Fruit fly (Drosophila melanogaster) whole organism, embryonic: ENCODE data around the gene Paris.

Source experiments
- Ada2b ChIP-seq: fragments of 200-800 bp; sonication (Bioruptor generic); IDR thresholded peaks from 2 replicates; pipeline ENCODE4 v1.3.6; 2022; ENCODE audit warnings: missing biosample characterization, missing genetic modification characterization
- B-H2 ChIP-seq: fragments of 200-800 bp; sonication (Bioruptor generic); optimal IDR thresholded peaks from 2 replicates; lab custom pipeline; 2018; ENCODE audit warnings: missing biosample characterization, mild to moderate bottlenecking, missing genetic modification characterization
- Bgb ChIP-seq: fragments of 200-800 bp; sonication (Bioruptor generic); IDR thresholded peaks from 2 replicates; pipeline ENCODE4 v1.3.6; 2022; ENCODE audit warnings: missing biosample characterization, missing genetic modification characterization; ENCODE audit not compliant: partially characterized antibody
- CG12071 ChIP-seq: fragments of 200-800 bp; sonication (Bioruptor generic); optimal IDR thresholded peaks from 3 replicates; lab custom pipeline; 2018; ENCODE audit warnings: missing biosample characterization, mild to moderate bottlenecking, missing genetic modification characterization
- CG14667 ChIP-seq: fragments of 200-800 bp; sonication (Bioruptor generic); IDR thresholded peaks from 2 replicates; pipeline ENCODE4 v1.3.6; 2022; ENCODE audit warnings: missing biosample characterization, missing genetic modification characterization
- CG15601 ChIP-seq: fragments of 200-800 bp; sonication (Bioruptor generic); optimal IDR thresholded peaks from 3 replicates; lab custom pipeline; 2019; ENCODE audit warnings: missing biosample characterization, mild to moderate bottlenecking, missing genetic modification characterization, moderate library complexity
- CG17829 ChIP-seq: fragments of 200-800 bp; optimal IDR thresholded peaks from 2 replicates; lab custom pipeline; 2019; ENCODE audit warnings: missing biosample characterization, mild to moderate bottlenecking, missing genetic modification characterization, moderate library complexity
- CG17912 ChIP-seq: fragments of 200-800 bp; sonication (Bioruptor generic); optimal IDR thresholded peaks from 2 replicates; lab custom pipeline; 2018; ENCODE audit warnings: missing biosample characterization, mild to moderate bottlenecking, missing genetic modification characterization
- CG30020 ChIP-seq: fragments of 200-800 bp; optimal IDR thresholded peaks from 2 replicates; lab custom pipeline; 2019; ENCODE audit warnings: missing biosample characterization, mild to moderate bottlenecking, missing genetic modification characterization, moderate library complexity
- CG32767 ChIP-seq: fragments of 200-800 bp; sonication (Bioruptor generic); IDR thresholded peaks from 2 replicates; pipeline ENCODE4 v1.3.6; 2022; ENCODE audit warnings: missing biosample characterization, missing genetic modification characterization
- CG4730 ChIP-seq: fragments of 200-800 bp; sonication (Bioruptor generic); IDR thresholded peaks from 2 replicates; pipeline ENCODE4 v1.3.6; 2022; ENCODE audit warnings: missing biosample characterization, missing genetic modification characterization
- CG6791 ChIP-seq: fragments of 200-800 bp; sonication (Bioruptor generic); IDR thresholded peaks from 3 replicates; pipeline ENCODE4 v1.3.6; 2022; ENCODE audit warnings: missing biosample characterization, missing genetic modification characterization; ENCODE audit not compliant: partially characterized antibody
- CG7556 ChIP-seq: fragments of 200-800 bp; sonication (Bioruptor generic); optimal IDR thresholded peaks from 2 replicates; lab custom pipeline; 2017; ENCODE audit warnings: missing biosample characterization, mild to moderate bottlenecking, missing genetic modification characterization
- CG9797 ChIP-seq: fragments of 200-800 bp; sonication (Bioruptor generic); optimal IDR thresholded peaks from 3 replicates; lab custom pipeline; 2018; ENCODE audit warnings: missing biosample characterization, mild to moderate bottlenecking, missing genetic modification characterization
- Dek ChIP-seq: fragments of 200-800 bp; sonication (Bioruptor generic); optimal IDR thresholded peaks from 3 replicates; lab custom pipeline; 2019; ENCODE audit warnings: missing biosample characterization, mild to moderate bottlenecking, missing genetic modification characterization, moderate library complexity
- Gsc ChIP-seq: fragments of 200-800 bp; sonication (Bioruptor generic); IDR thresholded peaks from 2 replicates; pipeline ENCODE4 v1.3.6; 2022; ENCODE audit warnings: missing biosample characterization, missing genetic modification characterization
- HLH4C ChIP-seq: fragments of 200-800 bp; sonication (Bioruptor generic); IDR thresholded peaks from 3 replicates; pipeline ENCODE4 v1.3.6; 2022; ENCODE audit warnings: missing biosample characterization, missing genetic modification characterization; ENCODE audit not compliant: partially characterized antibody
- HLH54F ChIP-seq: fragments of 200-800 bp; sonication (Bioruptor generic); optimal IDR thresholded peaks from 3 replicates; lab custom pipeline; 2016; ENCODE audit warnings: missing biosample characterization, missing genetic modification characterization
- HmgZ ChIP-seq: fragments of 200-800 bp; sonication (Bioruptor generic); optimal IDR thresholded peaks from 2 replicates; lab custom pipeline; 2018; ENCODE audit warnings: missing biosample characterization, mild to moderate bottlenecking, missing genetic modification characterization
- Hmr ChIP-seq: fragments of 200-800 bp; sonication (Bioruptor generic); optimal IDR thresholded peaks from 3 replicates; lab custom pipeline; 2017; ENCODE audit warnings: mild to moderate bottlenecking, missing biosample characterization, missing genetic modification reagents, missing genetic modification characterization
- Mad ChIP-seq: fragments of 200-800 bp; sonication (Bioruptor generic); optimal IDR thresholded peaks from 2 replicates; lab custom pipeline; 2016; ENCODE audit warnings: missing biosample characterization, missing genetic modification characterization
- Myb ChIP-seq: fragments of 200-800 bp; sonication (Bioruptor generic); optimal IDR thresholded peaks from 2 replicates; lab custom pipeline; 2016; ENCODE audit warnings: missing biosample characterization, missing genetic modification characterization
- Nf-YC ChIP-seq: fragments of 200-800 bp; optimal IDR thresholded peaks from 3 replicates; lab custom pipeline; 2019; ENCODE audit warnings: missing biosample characterization, mild to moderate bottlenecking, missing genetic modification characterization, moderate library complexity
- Oaz ChIP-seq: fragments of 200-800 bp; sonication (Bioruptor generic); IDR thresholded peaks from 2 replicates; pipeline ENCODE4 v1.3.6; 2022; ENCODE audit warnings: missing biosample characterization, missing genetic modification characterization
- Pdp1 ChIP-seq, 2 experiments: fragments of 200-800 bp; sonication (Bioruptor generic); optimal IDR thresholded peaks; 3 replicates each; lab custom pipeline; 2016; ENCODE audit warnings: missing biosample characterization in 2 of 2, missing genetic modification characterization in 2 of 2, mild to moderate bottlenecking in 1 of 2, moderate library complexity in 1 of 2
- Scr ChIP-seq: fragments of 200-800 bp; sonication (Bioruptor generic); IDR thresholded peaks from 2 replicates; pipeline ENCODE4 v1.3.6; 2022; ENCODE audit warnings: missing biosample characterization, missing genetic modification characterization; ENCODE audit not compliant: partially characterized antibody
- Sin3A ChIP-seq: fragments of >200 bp; optimal IDR thresholded peaks from 2 replicates; lab custom pipeline; 2018
- Spps ChIP-seq: fragments of 200-800 bp; sonication (Bioruptor generic); optimal IDR thresholded peaks from 2 replicates; lab custom pipeline; 2018; ENCODE audit warnings: missing biosample characterization, mild to moderate bottlenecking, missing genetic modification characterization
- Sry-δ ChIP-seq: fragments of 200-800 bp; sonication (Bioruptor generic); optimal IDR thresholded peaks from 2 replicates; lab custom pipeline; 2016; ENCODE audit warnings: missing biosample characterization, missing genetic modification characterization
- YL-1 ChIP-seq: fragments of 200-800 bp; sonication (Bioruptor generic); optimal IDR thresholded peaks from 3 replicates; lab custom pipeline; 2017; ENCODE audit warnings: missing biosample characterization, mild to moderate bottlenecking, missing genetic modification characterization
- al ChIP-seq: fragments of 200-800 bp; sonication (Bioruptor generic); IDR thresholded peaks from 2 replicates; pipeline ENCODE4 v1.3.6; 2022; ENCODE audit warnings: missing biosample characterization, missing genetic modification characterization
- amos ChIP-seq: fragments of 200-800 bp; sonication (Bioruptor generic); IDR thresholded peaks from 2 replicates; pipeline ENCODE4 v1.3.6; 2022; ENCODE audit warnings: missing biosample characterization, missing genetic modification characterization; ENCODE audit not compliant: partially characterized antibody
- cg ChIP-seq: fragments of 200-800 bp; sonication (Bioruptor generic); optimal IDR thresholded peaks from 3 replicates; lab custom pipeline; 2019; ENCODE audit warnings: missing biosample characterization, mild to moderate bottlenecking, missing genetic modification characterization, moderate library complexity
- chinmo ChIP-seq: fragments of 200-800 bp; sonication (Bioruptor generic); IDR thresholded peaks from 4 replicates; pipeline ENCODE4 v1.3.6; 2022; ENCODE audit warnings: missing biosample characterization, missing genetic modification characterization; ENCODE audit not compliant: partially characterized antibody
- crc ChIP-seq: fragments of 200-800 bp; sonication (Bioruptor generic); optimal IDR thresholded peaks from 2 replicates; lab custom pipeline; 2016; ENCODE audit warnings: missing biosample characterization, missing genetic modification characterization
- emc ChIP-seq: fragments of 200-800 bp; sonication (Bioruptor generic); optimal IDR thresholded peaks from 2 replicates; lab custom pipeline; 2016; ENCODE audit warnings: missing biosample characterization, missing genetic modification characterization
- exex ChIP-seq: fragments of 200-800 bp; sonication (Bioruptor generic); optimal IDR thresholded peaks from 4 replicates; lab custom pipeline; 2018; ENCODE audit warnings: missing biosample characterization, mild to moderate bottlenecking, missing genetic modification characterization, moderate library complexity
- gfzf ChIP-seq: fragments of 200-800 bp; sonication (Bioruptor generic); optimal IDR thresholded peaks from 2 replicates; lab custom pipeline; 2016; ENCODE audit warnings: missing biosample characterization, mild to moderate bottlenecking, missing genetic modification characterization, moderate library complexity
- grau ChIP-seq: fragments of 200-800 bp; optimal IDR thresholded peaks from 3 replicates; lab custom pipeline; 2019; ENCODE audit warnings: missing biosample characterization, mild to moderate bottlenecking, missing genetic modification characterization, moderate library complexity
- hbn ChIP-seq: fragments of 200-800 bp; sonication (Bioruptor generic); IDR thresholded peaks from 2 replicates; pipeline ENCODE4 v1.3.6; 2022; ENCODE audit warnings: missing biosample characterization, missing genetic modification characterization; ENCODE audit not compliant: partially characterized antibody
- nerfin-2 ChIP-seq: fragments of 200-800 bp; sonication (Bioruptor generic); IDR thresholded peaks from 2 replicates; pipeline ENCODE4 v1.3.6; 2022; ENCODE audit warnings: missing biosample characterization, missing genetic modification characterization; ENCODE audit not compliant: partially characterized antibody
- ranshi ChIP-seq: fragments of 200-800 bp; sonication (Bioruptor generic); IDR thresholded peaks from 2 replicates; pipeline ENCODE4 v1.3.6; 2022; ENCODE audit warnings: missing biosample characterization, missing genetic modification characterization
- sc ChIP-seq, 3 experiments: fragments of >200 bp in 2 of 3; fragments of 200-800 bp in 1 of 3; sonication (Bioruptor generic) in 1 of 3; optimal IDR thresholded peaks; 2 replicates in 2 of 3; 3 replicates in 1 of 3; lab custom pipeline; 2017; ENCODE audit warnings: mild to moderate bottlenecking in 1 of 3, missing biosample characterization in 1 of 3, missing genetic modification characterization in 1 of 3, missing genetic modification reagents in 1 of 3
- sd ChIP-seq: fragments of 200-800 bp; sonication (Bioruptor generic); optimal IDR thresholded peaks from 3 replicates; lab custom pipeline; 2018; ENCODE audit warnings: missing biosample characterization, mild to moderate bottlenecking, missing genetic modification characterization, moderate library complexity
- sima ChIP-seq: fragments of 200-800 bp; sonication (Bioruptor generic); optimal IDR thresholded peaks from 2 replicates; lab custom pipeline; 2016; ENCODE audit warnings: missing biosample characterization, missing genetic modification characterization
- sna ChIP-seq: fragments of 200-800 bp; sonication (Bioruptor generic); IDR thresholded peaks from 2 replicates; pipeline ENCODE4 v1.3.6; 2022; ENCODE audit warnings: missing biosample characterization, missing genetic modification characterization; ENCODE audit not compliant: partially characterized antibody
- stwl ChIP-seq: fragments of 200-800 bp; sonication (Bioruptor generic); optimal IDR thresholded peaks from 3 replicates; lab custom pipeline; 2018; ENCODE audit warnings: missing biosample characterization, mild to moderate bottlenecking, missing genetic modification characterization, moderate library complexity
- ttk ChIP-seq: fragments of 200-800 bp; sonication (Bioruptor generic); IDR thresholded peaks from 2 replicates; pipeline ENCODE4 v2.1.2; 2022; ENCODE audit warnings: missing biosample characterization, missing genetic modification characterization
- unc-4 ChIP-seq: fragments of 200-800 bp; sonication (Bioruptor generic); IDR thresholded peaks from 2 replicates; pipeline ENCODE4 v1.3.6; 2022; ENCODE audit warnings: missing biosample characterization, missing genetic modification characterization; ENCODE audit not compliant: partially characterized antibody
- vfl ChIP-seq: fragments of 200-800 bp; sonication (Bioruptor generic); optimal IDR thresholded peaks from 2 replicates; lab custom pipeline; 2016; ENCODE audit warnings: missing biosample characterization, missing genetic modification characterization
- zen ChIP-seq: fragments of 200-800 bp; sonication (Bioruptor generic); optimal IDR thresholded peaks from 3 replicates; lab custom pipeline; 2018; ENCODE audit warnings: missing biosample characterization, mild to moderate bottlenecking, missing genetic modification characterization, moderate library complexity

The Paris gene

DNA sequence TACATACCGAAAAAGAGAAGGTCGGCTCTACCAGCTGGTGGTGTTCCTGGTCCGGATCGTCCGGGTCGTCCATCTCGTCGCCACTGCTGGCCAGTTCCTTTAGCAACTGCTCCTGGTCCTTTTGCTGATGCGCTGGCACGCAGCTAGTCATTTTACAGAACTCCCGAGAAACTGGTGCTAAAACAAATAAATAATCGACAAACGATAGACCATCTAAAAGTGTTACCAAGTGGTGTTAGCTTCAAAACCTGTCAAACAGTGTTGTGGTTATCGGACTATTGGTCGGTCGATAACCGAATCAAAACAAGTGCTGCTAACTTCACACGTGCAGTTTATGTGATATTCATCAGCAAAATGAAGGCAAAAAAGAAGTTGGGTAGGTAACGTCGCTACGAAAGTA is 19.0 kb upstream of the Paris start, which contains the start of the genes morgue and Elp3 (continued):
- TF ChIP-seq CG6791 = peak; percentile 77
- TF ChIP-seq Pdp1 (GFP tag; optimal IDR thresholded peaks at IDR 0.05; lab: Kevin White, UChicago) = peak in 1 of 2 experiments; percentile 30
- TF ChIP-seq cg = no peak
- peak; percentile 6 for TF ChIP-seq B-H2 (GFP tag; lab: Kevin White, UChicago)
- peak; percentile 15 for TF ChIP-seq Nf-YC (tag; lab: Kevin White, UChicago)
- TF ChIP-seq sna (GFP tag; lab: Robert Waterston, UW) = peak; percentile 68
- TF ChIP-seq CG17912 (GFP tag; lab: Kevin White, UChicago) = no peak
- TF ChIP-seq HLH4C (GFP tag; lab: Robert Waterston, UW) = peak; percentile 87
- peak; percentile 68; the same call in 1 of the 2 replicates for TF ChIP-seq amos (GFP tag; lab: Robert Waterston, UW)
- peak; percentile 56 for TF ChIP-seq unc-4 (GFP tag; lab: Robert Waterston, UW)
- TF ChIP-seq CG15601 (tag; lab: Kevin White, UChicago) = no peak
- TF ChIP-seq CG14667 = no peak
- peak; percentile 34 for TF ChIP-seq Myb (GFP tag; lab: Kevin White, UChicago)
- peak; percentile 53 for TF ChIP-seq Sin3A
- peak; percentile 88 for TF ChIP-seq stwl (tag; lab: Kevin White, UChicago)
- no peak for TF ChIP-seq exex (tag; lab: Kevin White, UChicago)
- TF ChIP-seq CG32767 (GFP tag; lab: Robert Waterston, UW) = peak; percentile 22; the same call in 1 of the 2 replicates
- TF ChIP-seq HmgZ (tag; lab: Kevin White, UChicago) = peak; percentile 26
- TF ChIP-seq emc = no peak
- peak; percentile 49 for TF ChIP-seq CG17829
- no peak for TF ChIP-seq sc (optimal IDR thresholded peaks at IDR 0.05; lab: Kevin White, UChicago)
- no peak for TF ChIP-seq sc (GFP tag; optimal IDR thresholded peaks at IDR 0.05; lab: Kevin White, UChicago)
- TF ChIP-seq crc = no peak
- peak; percentile 61 for TF ChIP-seq Sry-δ (GFP tag; lab: Kevin White, UChicago)
- TF ChIP-seq ranshi (GFP tag; lab: Robert Waterston, UW) = no peak
- TF ChIP-seq YL-1 (GFP tag; lab: Kevin White, UChicago) = peak; percentile 89
- TF ChIP-seq grau (tag; lab: Kevin White, UChicago) = peak; percentile 14
- TF ChIP-seq CG9797 (GFP tag; lab: Kevin White, UChicago) = peak; percentile 71
- TF ChIP-seq Bgb (GFP tag; lab: Robert Waterston, UW) = peak; percentile 82
- TF ChIP-seq Ada2b = no peak
- no peak for TF ChIP-seq al
- peak; percentile 70 for TF ChIP-seq Scr (GFP tag; lab: Robert Waterston, UW)
- peak; percentile 25 for TF ChIP-seq CG30020
- TF ChIP-seq gfzf (GFP tag; lab: Kevin White, UChicago) = peak; percentile 81
- TF ChIP-seq chinmo = 0 out of 4 replicates have a peak, but pooled peaks have one; percentile 61
- peak; percentile 82 for TF ChIP-seq nerfin-2

DNA sequence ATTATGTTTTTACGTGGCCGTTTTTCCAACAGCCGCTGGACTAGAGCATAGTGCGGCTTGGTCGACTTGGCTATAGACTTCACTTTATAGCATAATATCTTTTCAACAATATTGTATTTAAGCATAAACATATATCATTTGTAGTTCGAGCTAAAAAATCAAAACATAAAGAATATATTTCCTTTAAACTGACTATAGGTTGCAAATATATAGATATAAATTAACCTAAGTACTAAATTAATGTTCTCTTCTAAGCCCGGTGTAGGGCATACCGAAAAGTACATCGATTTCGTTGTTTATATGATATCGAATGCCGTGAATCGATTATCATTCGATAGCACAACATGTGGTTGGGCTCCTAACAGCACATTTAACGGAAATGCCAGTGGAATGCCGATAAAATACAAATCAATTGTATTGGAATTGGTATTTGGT is 14.8 kb upstream of the Paris start, which contains the start of gene MFS18:
Gene MFS18 (minus strand): TSS at position 54 of the 435 bp plus-strand sequence.
- TF ChIP-seq Gsc (GFP tag; lab: Robert Waterston, UW) = peak; percentile 97
- peak; percentile 97 for TF ChIP-seq CG7556 (GFP tag; lab: Kevin White, UChicago)
- peak; percentile 100 for TF ChIP-seq Spps (tag; lab: Kevin White, UChicago)
- peak; percentile 92 for TF ChIP-seq Dek (tag; lab: Kevin White, UChicago)
- TF ChIP-seq gfzf (GFP tag; lab: Kevin White, UChicago) = peak; percentile 30
- TF ChIP-seq ttk = peak; percentile 99
- TF ChIP-seq Hmr (GFP tag; lab: Kevin White, UChicago) = peak; percentile 97
- TF ChIP-seq sima (GFP tag; lab: Kevin White, UChicago) = peak; percentile 14
- TF ChIP-seq Oaz = peak; percentile 97
- TF ChIP-seq vfl = peak; percentile 92
- peak; percentile 99 for TF ChIP-seq zen
- TF ChIP-seq Mad (GFP tag; lab: Kevin White, UChicago) = peak; percentile 90
- TF ChIP-seq CG4730 = peak; percentile 99
- peak; percentile 88 for TF ChIP-seq HLH54F (GFP tag; lab: Kevin White, UChicago)
- peak; percentile 97 for TF ChIP-seq CG12071 (GFP tag; lab: Kevin White, UChicago)
- peak; percentile 46 for TF ChIP-seq hbn (GFP tag; lab: Robert Waterston, UW)
- peak; percentile 98 for TF ChIP-seq sd (tag; lab: Kevin White, UChicago)
